Fruit fly (Drosophila melanogaster) whole organism, embryonic: ENCODE measurements around the gene Ask1.

Experiments
- Ada2b ChIP-seq: fragments of 200-800 bp; sonication (Bioruptor generic); IDR thresholded peaks from 2 replicates; pipeline ENCODE4 v1.3.6; 2022; ENCODE audit warnings: missing biosample characterization, missing genetic modification characterization
- Asciz ChIP-seq: fragments of 200-800 bp; sonication (Bioruptor generic); optimal IDR thresholded peaks from 2 replicates; lab custom pipeline; 2017; ENCODE audit warnings: missing biosample characterization, mild to moderate bottlenecking, missing genetic modification characterization, missing genetic modification reagents
- Awh ChIP-seq: fragments of 200-800 bp; sonication (Bioruptor generic); IDR thresholded peaks from 2 replicates; pipeline ENCODE4, ENCODE4 v1.3.6; 2022; ENCODE audit warnings: missing biosample characterization, missing genetic modification characterization
- CG15479 ChIP-seq: fragments of 200-800 bp; sonication (Bioruptor generic); optimal IDR thresholded peaks from 3 replicates; lab custom pipeline; 2019; ENCODE audit warnings: missing biosample characterization, mild to moderate bottlenecking, missing genetic modification characterization, moderate library complexity
- CG15601 ChIP-seq: fragments of 200-800 bp; sonication (Bioruptor generic); optimal IDR thresholded peaks from 3 replicates; lab custom pipeline; 2019; ENCODE audit warnings: missing biosample characterization, mild to moderate bottlenecking, missing genetic modification characterization, moderate library complexity
- CG1647 ChIP-seq: fragments of 200-800 bp; sonication (Bioruptor generic); optimal IDR thresholded peaks from 3 replicates; lab custom pipeline; 2016; ENCODE audit warnings: missing biosample characterization, missing genetic modification characterization
- CG17186 ChIP-seq: fragments of 200-800 bp; sonication (Bioruptor generic); optimal IDR thresholded peaks from 3 replicates; lab custom pipeline; 2017; ENCODE audit warnings: missing biosample characterization, missing genetic modification reagents, missing genetic modification characterization
- CG18476 ChIP-seq: fragments of 200-800 bp; sonication (Bioruptor generic); optimal IDR thresholded peaks from 2 replicates; lab custom pipeline; 2016; ENCODE audit warnings: missing biosample characterization, mild to moderate bottlenecking, missing genetic modification characterization
- CG2199 ChIP-seq: fragments of 200-800 bp; sonication (Bioruptor generic); IDR thresholded peaks from 3 replicates; pipeline ENCODE4 v1.3.6; 2022; ENCODE audit warnings: missing biosample characterization, missing genetic modification characterization
- CG30020 ChIP-seq: fragments of 200-800 bp; optimal IDR thresholded peaks from 2 replicates; lab custom pipeline; 2019; ENCODE audit warnings: missing biosample characterization, mild to moderate bottlenecking, missing genetic modification characterization, moderate library complexity
- CG32532 ChIP-seq: fragments of 200-800 bp; sonication (Bioruptor generic); IDR thresholded peaks from 2 replicates; pipeline ENCODE4 v1.3.6; 2022; ENCODE audit warnings: missing biosample characterization, missing genetic modification characterization
- CG32767 ChIP-seq: fragments of 200-800 bp; sonication (Bioruptor generic); IDR thresholded peaks from 2 replicates; pipeline ENCODE4 v1.3.6; 2022; ENCODE audit warnings: missing biosample characterization, missing genetic modification characterization
- CG4328 ChIP-seq: fragments of 200-800 bp; sonication (Bioruptor generic); optimal IDR thresholded peaks from 3 replicates; lab custom pipeline; 2017; ENCODE audit warnings: missing biosample characterization, missing genetic modification reagents, missing genetic modification characterization
- CG6813 ChIP-seq: fragments of 200-800 bp; sonication (Bioruptor generic); optimal IDR thresholded peaks from 2 replicates; lab custom pipeline; 2017; ENCODE audit warnings: missing biosample characterization, missing genetic modification characterization, mild to moderate bottlenecking, moderate library complexity, missing genetic modification reagents
- CG6854 ChIP-seq: fragments of 200-800 bp; sonication (Bioruptor generic); optimal IDR thresholded peaks from 3 replicates; lab custom pipeline; 2017; ENCODE audit warnings: missing biosample characterization, mild to moderate bottlenecking, missing genetic modification characterization
- CG8478 ChIP-seq: fragments of >200 bp; optimal IDR thresholded peaks from 2 replicates; lab custom pipeline; 2018
- Deaf1 ChIP-seq: fragments of 200-800 bp; optimal IDR thresholded peaks from 3 replicates; lab custom pipeline; 2019; ENCODE audit warnings: missing biosample characterization, mild to moderate bottlenecking, missing genetic modification characterization, moderate library complexity
- Dfd ChIP-seq, 2 experiments: fragments of >200 bp; optimal IDR thresholded peaks; 2 replicates each; lab custom pipeline; 2017; ENCODE audit warnings: missing biosample characterization in 2 of 2, missing genetic modification characterization in 2 of 2
- Dip3 ChIP-seq: fragments of 200-800 bp; sonication (Bioruptor generic); optimal IDR thresholded peaks from 3 replicates; lab custom pipeline; 2016; ENCODE audit warnings: missing biosample characterization, missing genetic modification characterization
- E2f2 ChIP-seq: fragments of 200-800 bp; sonication (Bioruptor generic); IDR thresholded peaks from 2 replicates; pipeline ENCODE4 v1.3.6; 2022; ENCODE audit warnings: missing biosample characterization, missing genetic modification characterization
- H2.0 ChIP-seq: fragments of 200-800 bp; sonication (Bioruptor generic); IDR thresholded peaks from 2 replicates; pipeline ENCODE4 v1.3.6; 2022; ENCODE audit warnings: missing biosample characterization, missing genetic modification characterization
- HHEX ChIP-seq: fragments of 200-800 bp; sonication (Bioruptor generic); optimal IDR thresholded peaks from 3 replicates; lab custom pipeline; 2017; ENCODE audit warnings: missing biosample characterization, mild to moderate bottlenecking, missing genetic modification characterization, missing genetic modification reagents
- Kr ChIP-seq: fragments of 200-800 bp; sonication (Bioruptor generic); optimal IDR thresholded peaks from 2 replicates; lab custom pipeline; 2017; ENCODE audit warnings: missing biosample characterization, mild to moderate bottlenecking, missing genetic modification characterization
- MTF-1 ChIP-seq: fragments of 200-800 bp; sonication (Bioruptor generic); optimal IDR thresholded peaks from 2 replicates; lab custom pipeline; 2018; ENCODE audit warnings: missing biosample characterization, mild to moderate bottlenecking, missing genetic modification characterization, borderline replicate concordance
- Med ChIP-seq: fragments of 200-800 bp; sonication (Bioruptor generic); peaks from one replicate; lab custom pipeline; 2016; ENCODE audit warnings: missing biosample characterization, missing genetic modification characterization, mild to moderate bottlenecking, inconsistent platforms, moderate library complexity
- Nf-YA ChIP-seq: fragments of 200-800 bp; sonication (Bioruptor generic); IDR thresholded peaks from 2 replicates; pipeline ENCODE4 v1.3.6; 2022; ENCODE audit warnings: missing biosample characterization, missing genetic modification characterization
- PHDP ChIP-seq: fragments of 200-800 bp; sonication (Bioruptor generic); optimal IDR thresholded peaks from 3 replicates; lab custom pipeline; 2018; ENCODE audit warnings: missing biosample characterization, mild to moderate bottlenecking, missing genetic modification characterization, moderate library complexity
- Poxn ChIP-seq: fragments of 200-800 bp; sonication (Bioruptor generic); IDR thresholded peaks from 2 replicates; pipeline ENCODE4 v1.3.6; 2022; ENCODE audit warnings: missing biosample characterization, missing genetic modification characterization
- Spps ChIP-seq: fragments of 200-800 bp; sonication (Bioruptor generic); optimal IDR thresholded peaks from 2 replicates; lab custom pipeline; 2018; ENCODE audit warnings: missing biosample characterization, mild to moderate bottlenecking, missing genetic modification characterization
- Sry-β ChIP-seq: fragments of 200-800 bp; sonication (Bioruptor generic); optimal IDR thresholded peaks from 2 replicates; lab custom pipeline; 2018; ENCODE audit warnings: missing biosample characterization, mild to moderate bottlenecking, missing genetic modification characterization, moderate library complexity
- aop ChIP-seq: fragments of 200-800 bp; sonication (Bioruptor generic); IDR thresholded peaks from 2 replicates; pipeline ENCODE4 v1.3.6; 2022; ENCODE audit warnings: missing biosample characterization, missing genetic modification characterization
- cas ChIP-seq: fragments of 200-800 bp; sonication (Bioruptor generic); IDR thresholded peaks from 2 replicates; pipeline ENCODE4 v1.3.6; 2022; ENCODE audit warnings: missing biosample characterization, missing genetic modification characterization
- caup ChIP-seq: fragments of 200-800 bp; sonication (Bioruptor generic); optimal IDR thresholded peaks from 3 replicates; lab custom pipeline; 2017; ENCODE audit warnings: missing biosample characterization, mild to moderate bottlenecking, missing genetic modification characterization, moderate library complexity; ENCODE audit not compliant: severe bottlenecking
- cg ChIP-seq: fragments of 200-800 bp; sonication (Bioruptor generic); optimal IDR thresholded peaks from 3 replicates; lab custom pipeline; 2019; ENCODE audit warnings: missing biosample characterization, mild to moderate bottlenecking, missing genetic modification characterization, moderate library complexity
- chm ChIP-seq: fragments of 200-800 bp; sonication (Bioruptor generic); IDR thresholded peaks from 2 replicates; pipeline ENCODE4 v1.3.6; 2022; ENCODE audit warnings: missing biosample characterization, missing genetic modification characterization
- ci ChIP-seq: fragments of 200-800 bp; sonication (Bioruptor generic); IDR thresholded peaks from 3 replicates; pipeline ENCODE4 v1.3.6; 2022; ENCODE audit warnings: missing biosample characterization, missing genetic modification characterization
- croc ChIP-seq: fragments of 200-800 bp; sonication (Bioruptor generic); conservative IDR thresholded peaks from 3 replicates; pipeline ENCODE4 v1.3.6; 2022; ENCODE audit warnings: missing biosample characterization, missing genetic modification characterization
- dimm ChIP-seq: fragments of 200-800 bp; sonication (Bioruptor generic); IDR thresholded peaks from 2 replicates; pipeline ENCODE4 v1.3.6; 2022; ENCODE audit warnings: missing biosample characterization, missing genetic modification characterization
- dmrt99B ChIP-seq: fragments of 200-800 bp; sonication (Bioruptor generic); optimal IDR thresholded peaks from 2 replicates; lab custom pipeline; 2018; ENCODE audit warnings: missing biosample characterization, mild to moderate bottlenecking, missing genetic modification characterization, moderate library complexity
- ewg ChIP-seq: fragments of 200-800 bp; sonication (Bioruptor generic); optimal IDR thresholded peaks from 3 replicates; lab custom pipeline; 2017; ENCODE audit warnings: mild to moderate bottlenecking, missing biosample characterization, missing genetic modification reagents, missing genetic modification characterization
- jumu ChIP-seq: fragments of 200-800 bp; sonication (Bioruptor generic); optimal IDR thresholded peaks from 3 replicates; lab custom pipeline; 2016; ENCODE audit warnings: missing biosample characterization, missing genetic modification characterization
- lola ChIP-seq, 3 experiments: fragments of >200 bp in 2 of 3; fragments of 200-800 bp in 1 of 3; sonication (Bioruptor generic) in 1 of 3; optimal IDR thresholded peaks; 2 replicates each; lab custom pipeline; 2017 to 2019; ENCODE audit warnings: missing biosample characterization in 3 of 3, missing genetic modification characterization in 3 of 3, mild to moderate bottlenecking in 1 of 3, moderate library complexity in 1 of 3
- mirr ChIP-seq: fragments of 200-800 bp; sonication (Bioruptor generic); optimal IDR thresholded peaks from 3 replicates; lab custom pipeline; 2018; ENCODE audit warnings: missing biosample characterization, mild to moderate bottlenecking, missing genetic modification characterization
- oc ChIP-seq: fragments of 200-800 bp; sonication (Bioruptor generic); optimal IDR thresholded peaks from 2 replicates; lab custom pipeline; 2018; ENCODE audit warnings: missing biosample characterization, mild to moderate bottlenecking, missing genetic modification characterization, moderate library complexity
- pzg ChIP-seq: fragments of 200-800 bp; sonication (Bioruptor generic); optimal IDR thresholded peaks from 3 replicates; lab custom pipeline; 2018; ENCODE audit warnings: missing biosample characterization, mild to moderate bottlenecking, missing genetic modification characterization, moderate library complexity
- schlank ChIP-seq: fragments of 200-800 bp; sonication (Bioruptor generic); optimal IDR thresholded peaks from 2 replicates; lab custom pipeline; 2018; ENCODE audit warnings: missing biosample characterization, mild to moderate bottlenecking, missing genetic modification characterization
- sens ChIP-seq: fragments of 200-800 bp; sonication (Bioruptor generic); peaks from one replicate; lab custom pipeline; 2016; ENCODE audit warnings: missing biosample characterization, missing genetic modification characterization
- seq ChIP-seq: fragments of 200-800 bp; sonication (Bioruptor generic); IDR thresholded peaks from 2 replicates; pipeline ENCODE4 v1.3.6; 2022; ENCODE audit warnings: missing biosample characterization, missing genetic modification characterization
- sima ChIP-seq: fragments of 200-800 bp; sonication (Bioruptor generic); optimal IDR thresholded peaks from 2 replicates; lab custom pipeline; 2016; ENCODE audit warnings: missing biosample characterization, missing genetic modification characterization
- ttk ChIP-seq: fragments of 200-800 bp; sonication (Bioruptor generic); IDR thresholded peaks from 2 replicates; pipeline ENCODE4 v2.1.2; 2022; ENCODE audit warnings: missing biosample characterization, missing genetic modification characterization
- zen ChIP-seq: fragments of 200-800 bp; sonication (Bioruptor generic); optimal IDR thresholded peaks from 3 replicates; lab custom pipeline; 2018; ENCODE audit warnings: missing biosample characterization, mild to moderate bottlenecking, missing genetic modification characterization, moderate library complexity
- zf30C ChIP-seq: fragments of 200-800 bp; sonication (Bioruptor generic); optimal IDR thresholded peaks from 3 replicates; lab custom pipeline; 2018; ENCODE audit warnings: missing biosample characterization, mild to moderate bottlenecking, missing genetic modification characterization

Ask1 gene

dm6 chr3R:19924331-19924730 lies 44.8 kb downstream of the Ask1 start (continued):
- TF ChIP-seq CG2199 (GFP tag; lab: Robert Waterston, UW): no peak
- peak; percentile 54 for TF ChIP-seq mirr (GFP tag; lab: Kevin White, UChicago)
- TF ChIP-seq CG15479 (GFP tag; lab: Kevin White, UChicago): no peak
- peak; percentile 33 for TF ChIP-seq HHEX
- TF ChIP-seq Med (GFP tag; lab: Kevin White, UChicago): peak; percentile 90
- TF ChIP-seq Sry-β: no peak
- TF ChIP-seq dmrt99B (tag; lab: Kevin White, UChicago): no peak
- 0 out of 2 replicates have a peak, but pooled peaks have one; percentile 32 for TF ChIP-seq seq (GFP tag; lab: Robert Waterston, UW)
- no peak for TF ChIP-seq oc (tag; lab: Kevin White, UChicago)
- no peak for TF ChIP-seq Spps (tag; lab: Kevin White, UChicago)
- TF ChIP-seq Dip3 (GFP tag; lab: Kevin White, UChicago): peak; percentile 1
- no peak for TF ChIP-seq CG32532 (GFP tag; lab: Robert Waterston, UW)
- TF ChIP-seq CG1647: no peak
- TF ChIP-seq H2.0 (GFP tag; lab: Robert Waterston, UW): no peak
- no peak for TF ChIP-seq Nf-YA (GFP tag; lab: Robert Waterston, UW)
- TF ChIP-seq Poxn: no peak
- no peak for TF ChIP-seq dimm
- no peak for TF ChIP-seq CG4328 (GFP tag; lab: Kevin White, UChicago)
- TF ChIP-seq zf30C: no peak
- TF ChIP-seq ci (GFP tag; lab: Robert Waterston, UW): no peak
- TF ChIP-seq lola (GFP tag; optimal IDR thresholded peaks at IDR 0.05; lab: Kevin White, UChicago): no peak
- TF ChIP-seq croc (GFP tag; lab: Robert Waterston, UW): no peak
- TF ChIP-seq sima (GFP tag; lab: Kevin White, UChicago): no peak
- TF ChIP-seq MTF-1 (GFP tag; lab: Kevin White, UChicago): no peak
- TF ChIP-seq CG15601 (tag; lab: Kevin White, UChicago): no peak
- no peak for TF ChIP-seq CG17186
- no peak for TF ChIP-seq Awh (GFP tag; lab: Robert Waterston, UW)
- TF ChIP-seq Deaf1: no peak
- TF ChIP-seq Ada2b (GFP tag; lab: Robert Waterston, UW): no peak
- TF ChIP-seq sens (GFP tag; lab: Kevin White, UChicago): peak; percentile 56
- no peak for TF ChIP-seq CG30020 (tag; lab: Kevin White, UChicago)
- no peak for TF ChIP-seq ewg (GFP tag; lab: Kevin White, UChicago)
- no peak for TF ChIP-seq jumu (GFP tag; lab: Kevin White, UChicago)
- no peak for TF ChIP-seq cg (GFP tag; lab: Kevin White, UChicago)
- peak; percentile 56 for TF ChIP-seq caup (GFP tag; lab: Kevin White, UChicago)
- peak; percentile 24 for TF ChIP-seq schlank (tag; lab: Kevin White, UChicago)
- TF ChIP-seq CG8478 (lab: Kevin White, UChicago): no peak
- TF ChIP-seq PHDP: no peak
- TF ChIP-seq CG32767 (GFP tag; lab: Robert Waterston, UW): no peak
- TF ChIP-seq Kr (GFP tag; lab: Kevin White, UChicago): no peak
- no peak for TF ChIP-seq aop (GFP tag; lab: Robert Waterston, UW)
- peak; percentile 30 for TF ChIP-seq CG6813
- no peak for TF ChIP-seq E2f2 (GFP tag; lab: Robert Waterston, UW)
- TF ChIP-seq zen (tag; lab: Kevin White, UChicago): no peak
- no peak for TF ChIP-seq ttk (GFP tag; lab: Robert Waterston, UW)
- peak; percentile 22 for TF ChIP-seq Asciz (GFP tag; lab: Kevin White, UChicago)
- TF ChIP-seq chm: no peak
- TF ChIP-seq Dfd (GFP tag; optimal IDR thresholded peaks at IDR 0.05; lab: Kevin White, UChicago): no peak
- TF ChIP-seq cas (GFP tag; lab: Robert Waterston, UW): no peak
- no peak for TF ChIP-seq pzg (GFP tag; lab: Kevin White, UChicago)
- peak; percentile 37 for TF ChIP-seq CG6854 (GFP tag; lab: Kevin White, UChicago)
- no peak for TF ChIP-seq CG18476 (GFP tag; lab: Kevin White, UChicago)
